Fruit fly (Drosophila melanogaster): ENCODE results near the gene Pdp1.

The Pdp1 gene

DNA sequence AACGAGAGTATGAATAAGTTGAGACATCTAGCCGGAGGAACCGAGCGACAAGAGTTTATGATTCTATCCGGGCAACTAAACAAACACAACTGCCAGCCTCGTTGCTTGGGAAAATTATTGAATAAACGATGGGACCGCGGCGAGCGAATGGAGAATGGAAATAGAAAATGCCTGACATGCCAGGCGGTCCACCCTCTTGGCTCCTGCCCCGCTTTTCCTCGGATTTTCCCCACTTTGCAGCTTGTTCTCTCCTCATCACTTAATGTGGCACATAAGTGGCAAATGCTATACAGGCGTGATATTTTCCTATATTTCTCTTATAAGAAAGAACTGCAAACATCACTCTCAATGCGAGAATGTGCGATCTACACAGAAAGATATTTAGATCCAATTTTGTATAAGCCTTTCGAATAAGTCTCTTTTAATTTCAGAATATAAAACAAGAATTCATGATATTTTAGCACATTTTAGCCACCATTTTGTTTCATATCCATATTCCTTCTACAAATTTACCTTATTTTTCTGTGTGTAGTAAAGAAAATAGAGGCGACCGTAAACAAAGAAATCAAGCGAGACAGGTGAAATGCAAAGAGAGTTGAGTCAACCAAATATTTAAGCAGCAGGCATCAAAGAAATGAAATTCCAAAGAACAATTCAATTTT, 36.5 kb upstream of the Pdp1 start (continued):
- peak; percentile 90 for TF ChIP-seq Asciz (GFP tag; optimal IDR thresholded peaks at IDR 0.05)
- TF ChIP-seq Ets97D (GFP tag; optimal IDR thresholded peaks at IDR 0.05), result peak; percentile 43
- peak; percentile 76 for TF ChIP-seq HmgZ (tag; optimal IDR thresholded peaks at IDR 0.05)
- TF ChIP-seq Dp (GFP tag; optimal IDR thresholded peaks at IDR 0.05), result no peak
- TF ChIP-seq Lpt (GFP tag; optimal IDR thresholded peaks at IDR 0.05), result no peak
- peak; percentile 87 to 89 for TF ChIP-seq chif (GFP tag; optimal IDR thresholded peaks at IDR 0.05)
- peak; percentile 79 for TF ChIP-seq CG18599 (GFP tag; optimal IDR thresholded peaks at IDR 0.05)
- TF ChIP-seq H15 (GFP tag; IDR thresholded peaks at IDR 0.05), result peak; percentile 78
- peak; percentile 83 for TF ChIP-seq slbo (GFP tag; IDR thresholded peaks at IDR 0.05)
- peak; percentile 80 for TF ChIP-seq ase (GFP tag; IDR thresholded peaks at IDR 0.05)
- TF ChIP-seq lov (optimal IDR thresholded peaks at IDR 0.05), result no peak
- 0 out of 3 replicates have a peak, but pooled peaks have one; percentile 71 for TF ChIP-seq lov (GFP tag; IDR thresholded peaks at IDR 0.05)
- TF ChIP-seq CG4360 (GFP tag; IDR thresholded peaks at IDR 0.05), result no peak
- peak; percentile 41 for TF ChIP-seq Hand (GFP tag; optimal IDR thresholded peaks at IDR 0.05)
- TF ChIP-seq HHEX (GFP tag; optimal IDR thresholded peaks at IDR 0.05), result peak; percentile 79
- peak; percentile 86 for TF ChIP-seq CG32532 (GFP tag; IDR thresholded peaks at IDR 0.05)
- TF ChIP-seq CG13775 (GFP tag; optimal IDR thresholded peaks at IDR 0.05), result peak; percentile 77
- TF ChIP-seq gt (GFP tag; IDR thresholded peaks at IDR 0.05), result 0 out of 2 replicates have a peak, but pooled peaks have one; percentile 42
- peak; percentile 80 for TF ChIP-seq bcd (GFP tag; optimal IDR thresholded peaks at IDR 0.05)
- TF ChIP-seq ERR (GFP tag; optimal IDR thresholded peaks at IDR 0.05), result peak; percentile 62
- TF ChIP-seq oc (tag; optimal IDR thresholded peaks at IDR 0.05), result peak; percentile 92
- TF ChIP-seq stc (GFP tag; IDR thresholded peaks at IDR 0.05), result peak; percentile 86
- TF ChIP-seq CG9727 (GFP tag; optimal IDR thresholded peaks at IDR 0.05), result peak; percentile 90
- TF ChIP-seq Fer1 (GFP tag; optimal IDR thresholded peaks at IDR 0.05), result peak; percentile 75
- TF ChIP-seq CG11456 (GFP tag; IDR thresholded peaks at IDR 0.05), result peak; percentile 79
- TF ChIP-seq hbn (GFP tag; IDR thresholded peaks at IDR 0.05; ENCODE audit: partially characterized antibody), result no peak
- TF ChIP-seq Dref (GFP tag; IDR thresholded peaks at IDR 0.05), result no peak
- peak; percentile 74 for TF ChIP-seq H2.0 (GFP tag; IDR thresholded peaks at IDR 0.05)
- TF ChIP-seq CG4707 (GFP tag; optimal IDR thresholded peaks at IDR 0.05), result peak; percentile 84
- peak; percentile 91 for TF ChIP-seq bab2 (GFP tag; optimal IDR thresholded peaks at IDR 0.05)
- TF ChIP-seq chm (GFP tag; IDR thresholded peaks at IDR 0.05), result peak; percentile 88
- TF ChIP-seq exex (tag; optimal IDR thresholded peaks at IDR 0.05), result peak; percentile 37
- peak; percentile 79; the same call in 2 of the 3 replicates for TF ChIP-seq gce (GFP tag; IDR thresholded peaks at IDR 0.05)
- TF ChIP-seq CG1024 (GFP tag; IDR thresholded peaks at IDR 0.05), result peak; percentile 82
- no peak for TF ChIP-seq toy (GFP tag; IDR thresholded peaks at IDR 0.05)
- TF ChIP-seq Hr3 (GFP tag; optimal IDR thresholded peaks at IDR 0.05), result peak; percentile 72
- peak; percentile 73; the same call in 1 of the 2 replicates for TF ChIP-seq dati (GFP tag; IDR thresholded peaks at IDR 0.05)
- peak; percentile 71 for TF ChIP-seq Nf-YB (GFP tag; optimal IDR thresholded peaks at IDR 0.05)
- TF ChIP-seq Hr78 (GFP tag; optimal IDR thresholded peaks at IDR 0.05), result peak in 1 of 2 experiments; percentile 79
- no peak for TF ChIP-seq HLHmδ (GFP tag; optimal IDR thresholded peaks at IDR 0.05)
- peak; percentile 86 for TF ChIP-seq Fer3 (tag; optimal IDR thresholded peaks at IDR 0.05)
- peak; percentile 71 for TF ChIP-seq CG12104 (GFP tag; optimal IDR thresholded peaks at IDR 0.05)
- no peak for TF ChIP-seq CG16813 (GFP tag; IDR thresholded peaks at IDR 0.05; ENCODE audit: partially characterized antibody)
- peak; percentile 86 for TF ChIP-seq croc (GFP tag; conservative IDR thresholded peaks at IDR 0.05)
- no peak for TF ChIP-seq Dip2 (GFP tag; IDR thresholded peaks at IDR 0.05)
- peak; percentile 78 for TF ChIP-seq Atf-2 (GFP tag; optimal IDR thresholded peaks at IDR 0.05)
- TF ChIP-seq abd-A (tag; optimal IDR thresholded peaks at IDR 0.05), result no peak
- peak; percentile 87 for TF ChIP-seq CG10209 (GFP tag; optimal IDR thresholded peaks at IDR 0.05)
- TF ChIP-seq grau (tag; optimal IDR thresholded peaks at IDR 0.05), result peak; percentile 86
- 0 out of 2 replicates have a peak, but pooled peaks have one; percentile 51 for TF ChIP-seq Lim3 (GFP tag; IDR thresholded peaks at IDR 0.05)
